Fruit fly (Drosophila melanogaster) whole organism, pupa: ENCODE results near the gene Tsp5D.

Experiments
- CG10348 ChIP-seq: fragments of 200-800 bp; sonication (Bioruptor generic); IDR thresholded peaks from 2 replicates; pipeline ENCODE4 v1.3.6; 2022; ENCODE audit warnings: missing biosample characterization, missing genetic modification characterization
- CG12605 ChIP-seq: fragments of 200-800 bp; sonication (Bioruptor generic); IDR thresholded peaks from 2 replicates; pipeline ENCODE4 v1.3.6; 2022; ENCODE audit warnings: missing biosample characterization, missing genetic modification characterization
- CG13204 ChIP-seq: fragments of 200-800 bp; sonication (Bioruptor generic); optimal IDR thresholded peaks from 2 replicates; lab custom pipeline; 2018; ENCODE audit warnings: missing biosample characterization, mild to moderate bottlenecking, missing genetic modification characterization, moderate library complexity
- CG14655 ChIP-seq: fragments of 200-800 bp; sonication (Bioruptor generic); optimal IDR thresholded peaks from 3 replicates; lab custom pipeline; 2017; ENCODE audit warnings: mild to moderate bottlenecking, missing biosample characterization, missing genetic modification reagents, missing genetic modification characterization
- CG15710 ChIP-seq: fragments of 200-800 bp; sonication (Bioruptor generic); optimal IDR thresholded peaks from 2 replicates; lab custom pipeline; 2018; ENCODE audit warnings: missing biosample characterization, mild to moderate bottlenecking, missing genetic modification characterization, moderate library complexity
- CG17806 ChIP-seq: fragments of 200-800 bp; sonication (Bioruptor generic); optimal IDR thresholded peaks from 2 replicates; lab custom pipeline; 2018; ENCODE audit warnings: missing biosample characterization, mild to moderate bottlenecking, missing genetic modification characterization, moderate library complexity
- CG32121 ChIP-seq: fragments of 200-800 bp; sonication (Bioruptor generic); IDR thresholded peaks from 2 replicates; pipeline ENCODE4 v1.3.6; 2022; ENCODE audit warnings: missing biosample characterization, missing genetic modification characterization
- CG34367 ChIP-seq: fragments of 200-800 bp; sonication (Bioruptor generic); optimal IDR thresholded peaks from 2 replicates; lab custom pipeline; 2018; ENCODE audit warnings: missing biosample characterization, mild to moderate bottlenecking, missing genetic modification characterization
- CG4496 ChIP-seq: fragments of 200-800 bp; sonication (Bioruptor generic); IDR thresholded peaks from 3 replicates; pipeline ENCODE4 v1.3.6; 2022; ENCODE audit warnings: missing biosample characterization, missing genetic modification characterization
- CG8159 ChIP-seq: fragments of 200-800 bp; sonication (Bioruptor generic); optimal IDR thresholded peaks from 3 replicates; lab custom pipeline; 2018; ENCODE audit warnings: missing biosample characterization, mild to moderate bottlenecking, missing genetic modification characterization, moderate library complexity
- CG8301 ChIP-seq: fragments of 200-800 bp; sonication (Bioruptor generic); optimal IDR thresholded peaks from 2 replicates; lab custom pipeline; 2018; ENCODE audit warnings: missing biosample characterization, mild to moderate bottlenecking, missing genetic modification characterization
- CG9948 ChIP-seq: fragments of 200-800 bp; sonication (Bioruptor generic); optimal IDR thresholded peaks from 2 replicates; lab custom pipeline; 2018; ENCODE audit warnings: missing biosample characterization, mild to moderate bottlenecking, missing genetic modification characterization, moderate library complexity
- D1 ChIP-seq: fragments of 200-800 bp; sonication (Bioruptor generic); optimal IDR thresholded peaks from 2 replicates; lab custom pipeline; 2018; ENCODE audit warnings: missing biosample characterization, mild to moderate bottlenecking, missing genetic modification characterization, moderate library complexity
- EcR ChIP-seq: fragments of 200-800 bp; sonication (Bioruptor generic); optimal IDR thresholded peaks from 3 replicates; lab custom pipeline; 2019; ENCODE audit warnings: missing biosample characterization, missing genetic modification characterization, mild to moderate bottlenecking, moderate library complexity, missing genetic modification reagents
- Ets98B ChIP-seq: fragments of 200-800 bp; sonication (Bioruptor generic); IDR thresholded peaks from 2 replicates; pipeline ENCODE4 v1.3.6; 2022; ENCODE audit warnings: missing biosample characterization, missing genetic modification characterization
- Pif1A ChIP-seq: fragments of 200-800 bp; sonication (Bioruptor generic); optimal IDR thresholded peaks from 3 replicates; lab custom pipeline; 2016; ENCODE audit warnings: missing biosample characterization, missing genetic modification characterization
- Pif1B ChIP-seq: fragments of 200-800 bp; sonication (Bioruptor generic); optimal IDR thresholded peaks from 3 replicates; lab custom pipeline; 2016; ENCODE audit warnings: missing biosample characterization, missing genetic modification characterization
- Snoo ChIP-seq: fragments of 200-800 bp; sonication (Bioruptor generic); optimal IDR thresholded peaks from 3 replicates; lab custom pipeline; 2017; ENCODE audit warnings: missing biosample characterization, mild to moderate bottlenecking, missing genetic modification characterization, inconsistent platforms
- fd96Ca ChIP-seq: fragments of 200-800 bp; sonication (Bioruptor generic); IDR thresholded peaks from 3 replicates; pipeline ENCODE4 v1.3.6; 2022; ENCODE audit warnings: missing biosample characterization, missing genetic modification characterization
- gl ChIP-seq: fragments of 200-800 bp; sonication (Bioruptor generic); optimal IDR thresholded peaks from 2 replicates; lab custom pipeline; 2018; ENCODE audit warnings: missing biosample characterization, mild to moderate bottlenecking, missing genetic modification characterization
- rn ChIP-seq: fragments of 200-800 bp; sonication (Bioruptor generic); IDR thresholded peaks from 2 replicates; pipeline ENCODE4 v1.3.6; 2022; ENCODE audit warnings: missing biosample characterization, missing genetic modification characterization

The Tsp5D gene

DNA sequence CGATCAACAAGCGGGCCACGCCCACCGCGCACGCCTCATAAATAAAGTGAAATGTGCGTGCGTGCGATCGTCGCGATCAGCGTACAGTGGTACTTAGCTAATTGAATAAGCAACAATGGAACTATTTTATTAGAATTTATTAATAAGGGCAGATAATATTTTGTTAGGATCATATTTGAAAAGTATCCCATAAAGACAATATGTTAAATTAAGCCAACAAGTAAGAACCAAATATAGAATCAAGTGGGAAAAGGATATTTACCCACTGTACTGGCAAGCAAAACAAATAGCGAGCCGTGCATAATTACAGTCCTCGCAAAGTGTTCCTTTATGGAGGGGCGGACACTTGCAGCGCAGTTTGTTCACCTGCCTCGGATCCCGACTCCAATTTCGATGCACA, 52.6 kb downstream of the Tsp5D start:
- TF ChIP-seq CG8301 (tag; lab: Kevin White, UChicago) = peak; percentile 35
- TF ChIP-seq Pif1A (GFP tag; lab: Kevin White, UChicago) = peak; percentile 51
- peak; percentile 67 for TF ChIP-seq CG17806 (tag; lab: Kevin White, UChicago)
- peak; percentile 23 for TF ChIP-seq CG34367
- peak; percentile 65 for TF ChIP-seq CG9948 (tag; lab: Kevin White, UChicago)
- TF ChIP-seq CG15710 (tag; lab: Kevin White, UChicago) = peak; percentile 56
- TF ChIP-seq CG10348 (GFP tag; lab: Robert Waterston, UW) = no peak
- no peak for TF ChIP-seq gl (tag; lab: Kevin White, UChicago)
- TF ChIP-seq Pif1B (GFP tag; lab: Kevin White, UChicago) = peak; percentile 39
- TF ChIP-seq CG14655 (GFP tag; lab: Kevin White, UChicago) = peak; percentile 65
- no peak for TF ChIP-seq EcR
- TF ChIP-seq CG4496 (GFP tag; lab: Robert Waterston, UW) = peak; percentile 27; the same call in 1 of the 3 replicates
- TF ChIP-seq CG8159 (tag; lab: Kevin White, UChicago) = peak; percentile 57
- TF ChIP-seq fd96Ca = no peak
- 0 out of 2 replicates have a peak, but pooled peaks have one; percentile 36 for TF ChIP-seq CG12605 (GFP tag; lab: Robert Waterston, UW)
- TF ChIP-seq Ets98B (GFP tag; lab: Robert Waterston, UW) = no peak
- peak; percentile 29 for TF ChIP-seq Snoo

DNA sequence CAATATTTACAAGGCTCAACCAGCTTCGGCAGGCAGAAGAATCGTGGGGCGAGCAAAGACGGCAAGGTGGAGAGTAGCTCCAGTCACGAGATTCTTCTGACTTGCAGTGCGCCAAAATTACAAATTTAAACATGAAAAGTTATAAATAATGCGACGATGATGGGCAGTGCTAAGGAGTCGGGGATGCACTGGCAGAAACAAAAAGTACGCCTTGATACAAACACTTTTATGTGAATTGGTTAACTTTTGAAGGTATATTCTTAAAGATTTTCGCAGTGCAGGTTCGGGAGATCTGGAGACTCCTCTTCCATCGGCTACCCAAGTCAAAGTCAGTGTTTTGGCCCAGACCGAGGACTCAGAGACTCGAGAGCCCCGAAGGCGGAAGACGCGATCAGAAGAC, 53.2 kb downstream of the Tsp5D start:
- TF ChIP-seq CG17806 (tag; lab: Kevin White, UChicago) (peak; percentile 8), fd96Ca (0 out of 3 replicates have a peak, but pooled peaks have one; percentile 12), Pif1B (GFP tag; lab: Kevin White, UChicago) (no peak), rn (GFP tag; lab: Robert Waterston, UW) (no peak), CG8159 (tag; lab: Kevin White, UChicago) (peak; percentile 1), Snoo (peak; percentile 17), EcR (no peak), CG12605 (GFP tag; lab: Robert Waterston, UW) (no peak)

DNA sequence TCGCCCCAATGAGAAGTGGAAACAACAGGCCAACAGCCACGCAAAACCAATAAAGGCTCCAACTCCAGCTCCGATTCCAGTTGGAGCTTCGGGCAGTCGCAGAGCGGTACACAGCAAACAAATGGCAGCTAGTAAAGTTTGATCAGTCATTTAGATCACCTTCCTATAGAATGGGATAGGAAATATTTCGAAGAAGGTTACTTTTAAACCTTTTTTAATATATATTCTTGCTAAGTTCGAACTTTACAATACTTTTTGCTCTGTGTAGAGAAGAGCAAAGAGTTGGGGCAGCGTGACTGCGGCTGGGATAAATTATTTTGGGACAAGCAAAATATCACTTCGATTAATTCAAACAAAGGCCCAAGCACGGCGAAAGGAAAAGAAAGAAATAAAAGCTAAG, 54.4 kb downstream of the Tsp5D start:
- peak; percentile 47 for TF ChIP-seq gl (tag; lab: Kevin White, UChicago)
- peak; percentile 68 for TF ChIP-seq CG17806 (tag; lab: Kevin White, UChicago)
- TF ChIP-seq CG8301 (tag; lab: Kevin White, UChicago) = peak; percentile 48
- peak; percentile 68 for TF ChIP-seq Pif1B (GFP tag; lab: Kevin White, UChicago)
- peak; percentile 78 for TF ChIP-seq CG15710 (tag; lab: Kevin White, UChicago)
- peak; percentile 26 for TF ChIP-seq EcR
- peak; percentile 66 for TF ChIP-seq CG14655 (GFP tag; lab: Kevin White, UChicago)
- peak; percentile 62; the same call in 2 of the 3 replicates for TF ChIP-seq CG4496 (GFP tag; lab: Robert Waterston, UW)
- peak; percentile 63; the same call in 1 of the 3 replicates for TF ChIP-seq fd96Ca
- TF ChIP-seq Snoo = peak; percentile 78
- TF ChIP-seq CG32121 (GFP tag; lab: Robert Waterston, UW) = no peak
- TF ChIP-seq CG8159 (tag; lab: Kevin White, UChicago) = peak; percentile 82
- peak; percentile 27 for TF ChIP-seq CG13204 (GFP tag; lab: Kevin White, UChicago)
- peak; percentile 84 for TF ChIP-seq Pif1A (GFP tag; lab: Kevin White, UChicago)
- no peak for TF ChIP-seq D1 (tag; lab: Kevin White, UChicago)
- TF ChIP-seq CG34367 = peak; percentile 64
- 0 out of 2 replicates have a peak, but pooled peaks have one; percentile 13 for TF ChIP-seq CG12605 (GFP tag; lab: Robert Waterston, UW)
- peak; percentile 63; the same call in 1 of the 2 replicates for TF ChIP-seq Ets98B (GFP tag; lab: Robert Waterston, UW)
- no peak for TF ChIP-seq rn (GFP tag; lab: Robert Waterston, UW)
- TF ChIP-seq CG9948 (tag; lab: Kevin White, UChicago) = peak; percentile 56
- no peak for TF ChIP-seq CG10348 (GFP tag; lab: Robert Waterston, UW)
